Worm (Caenorhabditis elegans): ENCODE measurements around the gene W07G4.8.

The W07G4.8 gene

ce11 chrV:13026631-13027299 lies 22.6 kb downstream of the W07G4.8 start (continued):
- no peak for TF ChIP-seq snpc-1.3 (tag; optimal IDR thresholded peaks at IDR 0.05; ENCODE audit: insufficient read depth)
- no peak for TF ChIP-seq F49E8.2 (tag; optimal IDR thresholded peaks at IDR 0.05; ENCODE audit: insufficient read depth)
- peak; percentile 84 for TF ChIP-seq tbp1 (GFP tag; optimal IDR thresholded peaks at IDR 0.05)
- no peak for TF ChIP-seq ztf-6 (GFP tag; IDR thresholded peaks at IDR 0.05)
- no peak for TF ChIP-seq Y53F4B.3 (GFP tag; IDR thresholded peaks at IDR 0.05)
- TF ChIP-seq mcd-1 (GFP tag; IDR thresholded peaks at IDR 0.05), result no peak
- TF ChIP-seq attf-6 (GFP tag; IDR thresholded peaks at IDR 0.05), result no peak
- TF ChIP-seq egrh-3 (GFP tag; IDR thresholded peaks at IDR 0.05), result no peak
- TF ChIP-seq zim-3 (tag; optimal IDR thresholded peaks at IDR 0.05), result no peak
- TF ChIP-seq dox-1 (GFP tag; IDR thresholded peaks at IDR 0.05), result 0 out of 2 replicates have a peak, but pooled peaks have one; percentile 17
- TF ChIP-seq somi-1 (GFP tag; optimal IDR thresholded peaks at IDR 0.05), result no peak
- no peak for TF ChIP-seq bed-1 (GFP tag; IDR thresholded peaks at IDR 0.05)
- no peak for TF ChIP-seq ekl-4 (GFP tag; IDR thresholded peaks at IDR 0.05)
- no peak for TF ChIP-seq ccch-3 (GFP tag; optimal IDR thresholded peaks at IDR 0.05)
- TF ChIP-seq hsf-1 (GFP tag; IDR thresholded peaks at IDR 0.05), result no peak
- TF ChIP-seq madf-6 (GFP tag; IDR thresholded peaks at IDR 0.05), result no peak
- no peak for TF ChIP-seq let-607 (tag; optimal IDR thresholded peaks at IDR 0.05)
- TF ChIP-seq ceh-100 (GFP tag; IDR thresholded peaks at IDR 0.05), result no peak
- TF ChIP-seq ztf-28 (GFP tag; IDR thresholded peaks at IDR 0.05), result no peak
- no peak for TF ChIP-seq F10E7.11 (tag; optimal IDR thresholded peaks at IDR 0.05)
- no peak for TF ChIP-seq Y56A3A.18 (GFP tag; IDR thresholded peaks at IDR 0.05)
- no peak for TF ChIP-seq gei-17 (GFP tag; optimal IDR thresholded peaks at IDR 0.05)
- TF ChIP-seq F22D6.2 (tag; optimal IDR thresholded peaks at IDR 0.05), result no peak
- TF ChIP-seq B0035.1 (tag; optimal IDR thresholded peaks at IDR 0.05), result no peak
- no peak for TF ChIP-seq attf-3 (GFP tag; conservative IDR thresholded peaks at IDR 0.05)
- no peak for TF ChIP-seq egl-44 (GFP tag; IDR thresholded peaks at IDR 0.05)
- no peak for TF ChIP-seq nhr-27 (tag; optimal IDR thresholded peaks at IDR 0.05)
- TF ChIP-seq F57C9.4 (tag; optimal IDR thresholded peaks at IDR 0.05), result no peak
- no peak for TF ChIP-seq F57A8.1 (GFP tag; optimal IDR thresholded peaks at IDR 0.05)
- no peak for TF ChIP-seq K12H6.12 (tag; optimal IDR thresholded peaks at IDR 0.05)
- TF ChIP-seq F33H1.4 (GFP tag; IDR thresholded peaks at IDR 0.05), result no peak
- TF ChIP-seq mel-28 (tag; optimal IDR thresholded peaks at IDR 0.05; ENCODE audit: borderline replicate concordance), result no peak
- TF ChIP-seq hlh-26 (GFP tag; conservative IDR thresholded peaks at IDR 0.05), result no peak
- no peak for TF ChIP-seq lin-40 (tag; optimal IDR thresholded peaks at IDR 0.05)
- no peak for TF ChIP-seq aptf-3 (GFP tag; IDR thresholded peaks at IDR 0.05)
- 0 out of 2 replicates have a peak, but pooled peaks have one; percentile 21 for TF ChIP-seq ztf-25 (GFP tag; IDR thresholded peaks at IDR 0.05)
- no peak for TF ChIP-seq chd-7 (tag; optimal IDR thresholded peaks at IDR 0.05)
- TF ChIP-seq ceh-58 (GFP tag; IDR thresholded peaks at IDR 0.05), result no peak
- TF ChIP-seq mxl-1 (tag; optimal IDR thresholded peaks at IDR 0.05), result no peak
- TF ChIP-seq ceh-27 (GFP tag; optimal IDR thresholded peaks at IDR 0.05), result no peak
- peak in 1 of 2 experiments; percentile 14 for TF ChIP-seq rec-8 (tag; optimal IDR thresholded peaks at IDR 0.05)
- no peak for TF ChIP-seq F37B4.10 (GFP tag; IDR thresholded peaks at IDR 0.05)
- peak; percentile 49 for TF ChIP-seq D2030.7 (GFP tag; IDR thresholded peaks at IDR 0.05)
- TF ChIP-seq ztf-26 (tag; optimal IDR thresholded peaks at IDR 0.05), result no peak
- no peak for TF ChIP-seq B0019.2 (GFP tag; conservative IDR thresholded peaks at IDR 0.05)
- TF ChIP-seq lag-1 (GFP tag; IDR thresholded peaks at IDR 0.05), result no peak
- no peak for TF ChIP-seq F55B11.4 (tag; optimal IDR thresholded peaks at IDR 0.05; ENCODE audit: borderline replicate concordance, insufficient read depth)
- no peak for TF ChIP-seq athp-1 (tag; optimal IDR thresholded peaks at IDR 0.05)

Data from whole organism, young adult.